3 worm cellular contexts compared by ENCODE assay signal in genomic region chrII:13006283-13006682, ce11.
TF ChIP-seq lines count a peak whose summit lies in the region.

No protein-coding gene starts in this region.

TF ChIP-seq in whole organism, L1 larva, 84 proteins besides CTCF, POLR2A, EP300 and RAD21 (continued from another document):
- TF ChIP-seq blmp-1 (tag; optimal IDR thresholded peaks at IDR 0.05; lab: Kevin White, UChicago) (peak; percentile 62), nhr-71 (tag; optimal IDR thresholded peaks at IDR 0.05; lab: Kevin White, UChicago) (peak; percentile 64), alr-1 (tag; optimal IDR thresholded peaks at IDR 0.05; lab: Kevin White, UChicago; ENCODE audit: borderline replicate concordance) (no peak), dpl-1 (GFP tag; optimal IDR thresholded peaks at IDR 0.05; lab: Kevin White, UChicago) (peak in 1 of 3 experiments; percentile 22), nhr-19 (GFP tag; conservative IDR thresholded peaks at IDR 0.05; lab: Robert Waterston, UW) (peak; percentile 52)

TF ChIP-seq in whole organism, L2 larva, 48 proteins besides CTCF, POLR2A, EP300 and RAD21 (continued from another document):
- no peak for TF ChIP-seq nhr-10 (tag; optimal IDR thresholded peaks at IDR 0.05; lab: Kevin White, UChicago)
- no peak for TF ChIP-seq elt-1 (tag; optimal IDR thresholded peaks at IDR 0.05; lab: Kevin White, UChicago)
- TF ChIP-seq nhr-237 (tag; optimal IDR thresholded peaks at IDR 0.05; lab: Kevin White, UChicago): no peak
- TF ChIP-seq sem-4 (tag; optimal IDR thresholded peaks at IDR 0.05; lab: Kevin White, UChicago): no peak
- peak; percentile 56 for TF ChIP-seq nhr-21 (tag; optimal IDR thresholded peaks at IDR 0.05; lab: Kevin White, UChicago)
- no peak for TF ChIP-seq Y55F3AM.14 (GFP tag; optimal IDR thresholded peaks at IDR 0.05; lab: Kevin White, UChicago)
- no peak for TF ChIP-seq F13H6.1 (tag; optimal IDR thresholded peaks at IDR 0.05; lab: Kevin White, UChicago)
- TF ChIP-seq egl-27 (tag; optimal IDR thresholded peaks at IDR 0.05; lab: Kevin White, UChicago): no peak
- no peak for TF ChIP-seq lin-13 (GFP tag; optimal IDR thresholded peaks at IDR 0.05; lab: Kevin White, UChicago)
- TF ChIP-seq ztf-11 (tag; optimal IDR thresholded peaks at IDR 0.05; lab: Kevin White, UChicago): no peak
- no peak for TF ChIP-seq unc-39 (tag; optimal IDR thresholded peaks at IDR 0.05; lab: Kevin White, UChicago)
- TF ChIP-seq nhr-6 (tag; optimal IDR thresholded peaks at IDR 0.05; lab: Kevin White, UChicago): no peak
- no peak for TF ChIP-seq nhr-23 (tag; optimal IDR thresholded peaks at IDR 0.05; lab: Kevin White, UChicago)
- TF ChIP-seq R02D3.7 (tag; optimal IDR thresholded peaks at IDR 0.05; lab: Kevin White, UChicago): no peak
- TF ChIP-seq ceh-82 (tag; optimal IDR thresholded peaks at IDR 0.05; lab: Kevin White, UChicago): no peak
- TF ChIP-seq elt-3 (tag; optimal IDR thresholded peaks at IDR 0.05; lab: Kevin White, UChicago): no peak
- TF ChIP-seq peb-1 (tag; optimal IDR thresholded peaks at IDR 0.05; lab: Kevin White, UChicago): no peak
- peak; percentile 26 for TF ChIP-seq nhr-25 (tag; optimal IDR thresholded peaks at IDR 0.05; lab: Kevin White, UChicago)
- no peak for TF ChIP-seq ztf-4 (tag; optimal IDR thresholded peaks at IDR 0.05; lab: Kevin White, UChicago)
- no peak for TF ChIP-seq aly-2 (tag; optimal IDR thresholded peaks at IDR 0.05; lab: Kevin White, UChicago)
- no peak for TF ChIP-seq gmeb-1 (tag; optimal IDR thresholded peaks at IDR 0.05; lab: Kevin White, UChicago)
- TF ChIP-seq ama-1 (optimal IDR thresholded peaks at IDR 0.05; lab: Kevin White, UChicago): no peak
- TF ChIP-seq dmd-4 (tag; optimal IDR thresholded peaks at IDR 0.05; lab: Kevin White, UChicago): no peak
- no peak for TF ChIP-seq unc-62 (GFP tag; optimal IDR thresholded peaks at IDR 0.05; lab: Kevin White, UChicago)
- no peak for TF ChIP-seq ceh-16 (tag; optimal IDR thresholded peaks at IDR 0.05; lab: Kevin White, UChicago)
- TF ChIP-seq sma-3 (GFP tag; optimal IDR thresholded peaks at IDR 0.05; lab: Kevin White, UChicago): peak; percentile 23
- no peak for TF ChIP-seq nhr-12 (tag; optimal IDR thresholded peaks at IDR 0.05; lab: Kevin White, UChicago)
- no peak for TF ChIP-seq ztf-1 (GFP tag; conservative IDR thresholded peaks at IDR 0.05; lab: Robert Waterston, UW)
- TF ChIP-seq nhr-129 (tag; optimal IDR thresholded peaks at IDR 0.05; lab: Kevin White, UChicago): no peak
TF ChIP-seq in whole organism, L2 larva: peak in this region for 8.

TF ChIP-seq in whole organism, L4 larva, 104 proteins besides CTCF, POLR2A, EP300 and RAD21 (continued from another document):
- TF ChIP-seq mep-1 (tag; optimal IDR thresholded peaks at IDR 0.05; lab: Kevin White, UChicago): peak; percentile 58
- no peak for TF ChIP-seq F37D6.2 (tag; optimal IDR thresholded peaks at IDR 0.05; lab: Kevin White, UChicago)
